Fruit fly (Drosophila melanogaster) ovary, adult (tissue): Measurements from ENCODE around the gene CG13058.

Experiments used
- CG17801 ChIP-seq: fragments of 200-800 bp; optimal IDR thresholded peaks from 2 replicates; lab custom pipeline; 2019; ENCODE audit warnings: missing biosample characterization, mild to moderate bottlenecking, missing genetic modification characterization, moderate library complexity; ENCODE audit not compliant: partially characterized antibody

The CG13058 gene

dm6 chr3L:16308380-16308779, 20.3 kb upstream of the CG13058 start, which contains the start of gene CG13042:
Gene CG13042, minus strand, starts transcription at chr3L:16308480.
- no peak for TF ChIP-seq CG17801 (GFP tag; lab: Kevin White, UChicago)

DNA sequence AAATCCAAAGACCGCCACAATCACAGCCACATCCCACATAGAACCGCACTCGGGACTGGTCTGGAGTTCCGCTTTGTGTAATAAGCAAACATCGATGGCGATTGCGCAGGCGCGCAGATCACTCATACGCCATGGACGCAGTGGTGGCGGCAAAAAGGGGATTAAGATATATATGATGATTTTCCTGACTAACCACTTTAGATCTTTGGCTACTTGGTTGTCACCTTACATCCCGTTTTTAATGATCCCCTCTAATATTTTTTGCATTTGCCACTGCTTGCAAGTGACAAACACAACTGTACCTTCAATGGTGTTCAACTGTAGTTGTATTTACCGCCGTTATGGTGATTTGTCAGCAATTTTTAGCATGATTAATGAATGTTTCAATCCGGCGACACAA, 18.7 kb upstream of the CG13058 start:
- TF ChIP-seq CG17801 (GFP tag; lab: Kevin White, UChicago) = no peak

dm6 chr3L:16313985-16314384, 14.7 kb upstream of the CG13058 start, which contains the start of gene CG13062:
Gene CG13062, plus strand, starts transcription at chr3L:16314285.
- TF ChIP-seq CG17801 (GFP tag; lab: Kevin White, UChicago) = no peak

DNA sequence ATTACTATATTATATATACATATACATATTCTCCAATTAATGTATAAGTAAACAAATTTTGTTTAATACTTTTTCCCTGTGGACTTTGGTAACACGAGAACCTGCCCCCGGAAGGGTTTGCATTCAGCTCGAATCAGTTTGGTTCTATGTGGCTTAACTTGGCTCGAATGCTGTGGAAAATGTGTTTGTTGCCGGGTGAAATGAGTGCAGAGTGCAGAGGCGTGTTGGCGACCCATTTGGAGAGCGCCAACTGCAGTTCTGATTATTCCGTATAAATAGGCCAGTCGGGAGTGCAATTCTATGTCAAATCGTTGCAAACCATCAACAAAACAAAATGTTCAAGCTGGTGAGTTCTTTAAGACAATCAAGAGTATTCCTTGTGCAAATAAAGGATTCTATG, 10.9 kb upstream of the CG13058 start, which contains the start of gene Nplp3:
TSS of gene Nplp3 (plus strand) at position 301 of the 400 bp plus-strand sequence.
- no peak for TF ChIP-seq CG17801 (GFP tag; lab: Kevin White, UChicago)

dm6 chr3L:16319399-16319906, 9.2 kb upstream of the CG13058 start, which contains the start of the genes CG13041 and CG13060:
Gene CG13041, minus strand, starts transcription at chr3L:16319526.
Gene CG13060, plus strand, starts transcription at chr3L:16319856.
- TF ChIP-seq CG17801 (GFP tag; lab: Kevin White, UChicago) = no peak

- TF ChIP-seq CG17801 (GFP tag; lab: Kevin White, UChicago) = no peak
These were observed 7.5 kb upstream of the CG13058 start, which contains the start of gene CG42718 for dm6 chr3L:16321172-16321571. Gene CG42718, minus strand, starts transcription at chr3L:16321272.

DNA sequence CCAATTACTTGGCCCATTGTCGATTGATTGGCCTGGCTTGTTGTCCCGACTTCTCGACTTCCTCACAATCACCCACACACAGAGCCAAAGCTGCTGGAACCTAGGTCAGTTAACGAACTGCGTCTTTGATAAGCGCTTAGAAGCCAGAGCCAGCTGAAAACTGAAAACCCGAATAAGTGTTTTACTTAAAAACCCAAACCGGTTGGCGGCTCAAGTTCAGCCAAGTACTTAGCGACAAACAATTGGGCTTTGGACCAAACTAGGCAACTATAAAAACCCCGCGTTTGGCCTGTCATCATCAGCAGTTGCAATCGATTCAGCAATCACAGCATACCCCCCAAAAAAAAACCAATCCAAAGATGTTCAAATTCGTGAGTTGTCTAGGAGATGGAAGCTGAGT, 5.3 kb upstream of the CG13058 start, which contains the start of gene CG13059:
TSS of gene CG13059 (plus strand) at position 301 of the 400 bp plus-strand sequence.
- TF ChIP-seq CG17801 (GFP tag; lab: Kevin White, UChicago) = no peak

dm6 chr3L:16326657-16327056, 2.0 kb upstream of the CG13058 start, which contains the start of the genes CG13040 and CG13039:
Gene CG13040, minus strand, starts transcription at chr3L:16326757.
Gene CG13039, minus strand, starts transcription at chr3L:16326762.
- TF ChIP-seq CG17801 (GFP tag; lab: Kevin White, UChicago) = no peak

- TF ChIP-seq CG17801 (GFP tag; lab: Kevin White, UChicago) = no peak
These were observed 865 bp upstream of the CG13058 start, which contains the start of gene CG13038 for dm6 chr3L:16327776-16328175. Gene CG13038, minus strand, starts transcription at chr3L:16327893.

- TF ChIP-seq CG17801 (GFP tag; lab: Kevin White, UChicago) = no peak
These were observed 854 bp downstream of the CG13058 start, which contains the start of gene CG33061 for dm6 chr3L:16329495-16329894. Gene CG33061, plus strand, starts transcription at chr3L:16329795.

- TF ChIP-seq CG17801 (GFP tag; lab: Kevin White, UChicago) = no peak
These were observed 2.1 kb downstream of the CG13058 start, which contains the start of gene CG33060 for dm6 chr3L:16330740-16331139. Gene CG33060, plus strand, starts transcription at chr3L:16331040.

dm6 chr3L:16331633-16332032, 3.0 kb downstream of the CG13058 start, which contains the start of gene retinin:
Gene retinin, plus strand, starts transcription at chr3L:16331933.
- no peak for TF ChIP-seq CG17801 (GFP tag; lab: Kevin White, UChicago)

DNA sequence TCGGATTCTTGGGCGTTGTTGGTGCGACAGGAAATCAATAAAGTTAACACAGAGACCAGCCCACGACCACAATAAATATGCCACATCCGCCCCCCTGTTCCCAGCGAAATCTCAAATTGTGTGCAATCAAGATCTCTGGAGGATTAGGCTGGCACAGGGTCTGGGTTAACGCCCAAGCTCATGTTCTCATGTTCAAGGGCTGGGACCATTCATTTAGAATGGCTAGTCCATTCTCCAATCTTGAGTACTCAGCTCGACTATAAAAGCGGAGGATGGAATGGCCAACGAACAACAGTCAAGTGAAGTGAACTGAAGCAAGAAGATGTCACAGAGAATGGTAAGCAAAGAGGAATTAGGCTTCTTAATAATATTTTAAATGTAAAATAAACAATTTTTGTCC, 4.4 kb downstream of the CG13058 start, which contains the start of gene CG13056:
TSS of gene CG13056 (plus strand) at position 301 of the 400 bp plus-strand sequence.
- no peak for TF ChIP-seq CG17801 (GFP tag; lab: Kevin White, UChicago)

DNA sequence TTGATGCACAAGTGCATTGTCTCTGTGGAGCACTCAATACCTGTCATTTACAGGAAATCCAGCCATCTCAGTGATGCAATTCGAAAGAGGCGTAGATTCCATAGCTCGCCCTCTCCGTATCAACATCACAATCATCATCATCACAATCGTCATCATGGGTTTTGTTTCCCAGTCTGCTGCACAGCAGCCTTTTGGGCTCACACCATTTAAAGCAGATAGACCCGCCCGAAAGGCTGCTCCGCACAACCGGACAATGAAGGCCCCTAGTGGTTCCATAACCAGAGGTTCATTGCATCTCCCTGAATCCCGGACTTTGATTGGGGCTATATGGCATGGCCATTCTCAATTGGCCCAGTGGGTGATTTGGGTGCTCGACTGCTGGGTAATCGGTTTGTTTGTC, 6.2 kb downstream of the CG13058 start:
- TF ChIP-seq CG17801 (GFP tag; lab: Kevin White, UChicago) = no peak

dm6 chr3L:16337739-16338138, 9.1 kb downstream of the CG13058 start:
- no peak for TF ChIP-seq CG17801 (GFP tag; lab: Kevin White, UChicago)

DNA sequence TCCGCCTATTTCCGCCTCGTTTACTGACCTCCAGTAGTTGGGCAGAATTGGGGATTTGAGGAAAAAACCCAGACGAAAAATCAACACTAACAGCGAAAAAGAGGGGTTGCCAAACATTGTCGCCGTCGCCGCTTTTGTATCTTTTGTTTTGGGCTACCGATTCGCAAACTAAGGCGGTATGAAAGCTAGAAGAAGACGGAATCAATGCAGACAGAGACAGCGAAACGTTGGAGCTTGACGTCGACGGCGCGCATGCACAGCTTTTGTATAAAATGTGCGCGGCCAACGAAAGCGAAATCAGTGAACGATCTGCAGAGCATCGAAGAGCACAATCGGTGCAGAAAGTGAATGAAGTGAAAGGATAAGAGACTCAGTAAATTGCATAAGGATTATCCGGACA, 10.1 kb downstream of the CG13058 start, which contains the start of gene CG4998:
TSS of gene CG4998 (plus strand) at position 301 of the 400 bp plus-strand sequence.
- no peak for TF ChIP-seq CG17801 (GFP tag; lab: Kevin White, UChicago)
